Worm (Caenorhabditis elegans) whole organism, L3 larva: Measurements from ENCODE around the gene acs-17.

Experiments
- ama-1 ChIP-seq: fragments of 150-350 bp; optimal IDR thresholded peaks from 2 replicates; lab custom pipeline; 2018
- ceh-16 ChIP-seq: sonication (generic microtip); optimal IDR thresholded peaks from 2 replicates; lab custom pipeline; 2017; ENCODE audit warnings: missing biosample characterization, missing genetic modification characterization
- ceh-28 ChIP-seq: fragments of 150-350 bp; optimal IDR thresholded peaks from 2 replicates; lab custom pipeline; 2014; ENCODE audit warnings: missing biosample characterization, missing genetic modification reagents, missing genetic modification characterization
- egl-5 ChIP-seq: fragments of 150-350 bp; optimal IDR thresholded peaks from 2 replicates; lab custom pipeline; 2017; ENCODE audit warnings: missing biosample characterization, missing genetic modification reagents, missing genetic modification characterization, inconsistent platforms
- jun-1 ChIP-seq: fragments of 150-350 bp; optimal IDR thresholded peaks from 2 replicates; lab custom pipeline; 2014; ENCODE audit warnings: missing biosample characterization, missing genetic modification reagents, missing genetic modification characterization
- lin-15B ChIP-seq: fragments of 150-350 bp; optimal IDR thresholded peaks from 2 replicates; lab custom pipeline; 2014; ENCODE audit warnings: missing biosample characterization, missing genetic modification characterization
- lin-39 ChIP-seq: fragments of 150-350 bp; optimal IDR thresholded peaks from 2 replicates; lab custom pipeline; 2018; ENCODE audit warnings: missing biosample characterization, missing genetic modification reagents, missing genetic modification characterization
- nfya-1 ChIP-seq: sonication (generic microtip); optimal IDR thresholded peaks from 2 replicates; lab custom pipeline; 2017; ENCODE audit warnings: missing genetic modification characterization, mild to moderate bottlenecking, missing compliant biosample characterization, antibody characterized with exemption, moderate library complexity; ENCODE audit not compliant: insufficient read depth
- nhr-11 ChIP-seq: fragments of 150-350 bp; optimal IDR thresholded peaks from 2 replicates; lab custom pipeline; 2014; ENCODE audit warnings: missing biosample characterization, missing genetic modification characterization
- nhr-28 ChIP-seq: fragments of 150-350 bp; optimal IDR thresholded peaks from 2 replicates; lab custom pipeline; 2014; ENCODE audit warnings: missing biosample characterization, missing genetic modification characterization
- snpc-4 ChIP-seq: fragments of 150-350 bp; optimal IDR thresholded peaks from 2 replicates; lab custom pipeline; 2014; ENCODE audit warnings: missing biosample characterization, missing genetic modification characterization
- unc-62 ChIP-seq: fragments of 150-350 bp; sonication (generic microtip); optimal IDR thresholded peaks from 4 replicates; lab custom pipeline; 2014; ENCODE audit warnings: missing biosample characterization, missing genetic modification reagents, missing genetic modification characterization

DNA sequence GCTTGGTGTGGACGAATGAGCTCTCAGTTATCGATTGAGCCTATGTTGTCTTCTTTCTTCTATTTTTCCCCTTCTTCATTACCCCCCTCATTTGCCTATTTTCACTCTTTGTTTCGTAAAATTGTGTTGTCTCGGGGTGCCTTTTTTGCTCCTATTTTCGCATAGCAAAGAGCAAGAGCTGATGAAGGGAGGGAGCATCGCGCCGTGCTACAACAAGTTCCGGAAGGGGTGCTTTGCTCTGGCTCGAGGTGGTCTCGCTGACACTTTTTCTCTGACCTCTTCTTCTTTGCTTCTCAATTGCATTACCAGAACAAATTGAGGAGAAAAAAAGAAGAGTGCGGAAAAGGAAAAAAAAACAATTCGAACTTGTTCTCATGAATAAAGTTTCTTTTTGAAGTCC is 48.3 kb downstream of the acs-17 start:
- TF ChIP-seq ceh-16 = no peak
- no peak for TF ChIP-seq snpc-4 (tag; lab: Kevin White, UChicago)
- peak; percentile 35 for TF ChIP-seq lin-39
- TF ChIP-seq ama-1 (lab: Kevin White, UChicago) = no peak
- TF ChIP-seq nfya-1 = peak; percentile 11
- TF ChIP-seq nhr-11 (tag; lab: Kevin White, UChicago) = no peak
- no peak for TF ChIP-seq lin-15B
- no peak for TF ChIP-seq ceh-28
- no peak for TF ChIP-seq jun-1
- TF ChIP-seq egl-5 (tag; lab: Kevin White, UChicago) = no peak
- no peak for TF ChIP-seq nhr-28 (tag; lab: Kevin White, UChicago)
- TF ChIP-seq unc-62 (GFP tag; lab: Kevin White, UChicago) = no peak
